Worm (Caenorhabditis elegans): ENCODE results near the gene sru-40.

sru-40 gene

ce11 chrV:9833900-9834299 is at the start of gene sru-40:
TSS of gene sru-40 (minus strand) at chrV:9834000.
- TF ChIP-seq odd-2 (tag; optimal IDR thresholded peaks at IDR 0.05) = no peak
- TF ChIP-seq ceh-9 (tag; optimal IDR thresholded peaks at IDR 0.05) = no peak
- TF ChIP-seq ahr-1 (tag; optimal IDR thresholded peaks at IDR 0.05) = no peak
- no peak for TF ChIP-seq K09A11.1 (tag; optimal IDR thresholded peaks at IDR 0.05; ENCODE audit: insufficient read depth)
- TF ChIP-seq gmeb-2 (tag; optimal IDR thresholded peaks at IDR 0.05) = no peak
- no peak for TF ChIP-seq pax-1 (tag; optimal IDR thresholded peaks at IDR 0.05)
- TF ChIP-seq rnt-1 (tag; optimal IDR thresholded peaks at IDR 0.05) = no peak
- TF ChIP-seq ztf-16 (tag; optimal IDR thresholded peaks at IDR 0.05) = no peak
- TF ChIP-seq fkh-6 (tag; optimal IDR thresholded peaks at IDR 0.05) = no peak

DNA sequence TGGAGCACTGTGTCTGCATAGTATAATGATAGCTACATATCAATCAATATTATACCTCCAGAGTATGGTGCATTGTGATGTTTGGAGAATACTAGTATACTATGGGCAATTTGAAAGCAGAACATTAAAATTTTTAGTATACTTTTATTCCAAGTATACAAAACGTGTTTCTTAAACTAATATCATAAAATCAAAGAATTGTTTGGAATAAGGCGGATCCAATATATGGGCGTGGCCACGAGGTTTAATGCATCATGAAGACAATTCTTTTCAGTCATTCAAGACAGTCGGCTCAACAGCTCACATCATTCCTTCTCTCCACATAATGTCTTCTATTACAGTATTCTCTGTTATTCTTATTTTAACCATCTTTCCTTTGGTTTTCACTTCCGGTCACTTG is 46.1 kb upstream of the sru-40 start, which contains the start of gene sdz-31:
sdz-31 (plus strand) TSS at position 301 of the 400 bp plus-strand sequence.
- TF ChIP-seq ceh-19 (GFP tag; optimal IDR thresholded peaks at IDR 0.05) = no peak
- no peak for TF ChIP-seq hlh-15 (tag; optimal IDR thresholded peaks at IDR 0.05)
- TF ChIP-seq ceh-2 (tag; optimal IDR thresholded peaks at IDR 0.05) = no peak
- no peak for TF ChIP-seq elt-2 (tag; optimal IDR thresholded peaks at IDR 0.05)
- TF ChIP-seq eyg-1 (tag; optimal IDR thresholded peaks at IDR 0.05) = no peak
- no peak for TF ChIP-seq K09A11.1 (tag; optimal IDR thresholded peaks at IDR 0.05; ENCODE audit: insufficient read depth)
- no peak for TF ChIP-seq ceh-24 (tag; optimal IDR thresholded peaks at IDR 0.05)
- no peak for TF ChIP-seq gmeb-2 (tag; optimal IDR thresholded peaks at IDR 0.05)
- TF ChIP-seq unc-55 (GFP tag; optimal IDR thresholded peaks at IDR 0.05) = no peak
- TF ChIP-seq syd-9 (tag; optimal IDR thresholded peaks at IDR 0.05) = no peak
- no peak for TF ChIP-seq ceh-14 (tag; optimal IDR thresholded peaks at IDR 0.05)
- no peak for TF ChIP-seq odd-2 (tag; optimal IDR thresholded peaks at IDR 0.05)
- no peak for TF ChIP-seq pat-9 (tag; optimal IDR thresholded peaks at IDR 0.05)
- TF ChIP-seq che-1 (tag; optimal IDR thresholded peaks at IDR 0.05) = no peak
- no peak for TF ChIP-seq ceh-45 (GFP tag; IDR thresholded peaks at IDR 0.05)
- no peak for TF ChIP-seq nhr-232 (tag; optimal IDR thresholded peaks at IDR 0.05)
- no peak for TF ChIP-seq hlh-6 (tag; optimal IDR thresholded peaks at IDR 0.05)
- TF ChIP-seq sox-4 (tag; optimal IDR thresholded peaks at IDR 0.05) = no peak
- no peak for TF ChIP-seq ama-1 (optimal IDR thresholded peaks at IDR 0.05)
- no peak for TF ChIP-seq tbx-2 (tag; optimal IDR thresholded peaks at IDR 0.05)

ce11 chrV:9879404-9879803 is 45.6 kb upstream of the sru-40 start, which contains the start of gene srab-26:
TSS of gene srab-26 (minus strand) at chrV:9879504.
- no peak for TF ChIP-seq pag-3 (tag; optimal IDR thresholded peaks at IDR 0.05; ENCODE audit: borderline replicate concordance)
- TF ChIP-seq rnt-1 (tag; optimal IDR thresholded peaks at IDR 0.05) = no peak
- no peak for TF ChIP-seq T23F11.4 (GFP tag; optimal IDR thresholded peaks at IDR 0.05)
- TF ChIP-seq dve-1 (tag; optimal IDR thresholded peaks at IDR 0.05) = no peak
- TF ChIP-seq hlh-13 (GFP tag; optimal IDR thresholded peaks at IDR 0.05) = no peak
- no peak for TF ChIP-seq hlh-8 (tag; optimal IDR thresholded peaks at IDR 0.05)
- no peak for TF ChIP-seq zip-5 (tag; optimal IDR thresholded peaks at IDR 0.05)
- TF ChIP-seq hlh-15 (tag; optimal IDR thresholded peaks at IDR 0.05) = no peak
- no peak for TF ChIP-seq K02D7.2 (tag; optimal IDR thresholded peaks at IDR 0.05)
- TF ChIP-seq ceh-22 (tag; optimal IDR thresholded peaks at IDR 0.05) = no peak
- TF ChIP-seq npax-4 (tag; optimal IDR thresholded peaks at IDR 0.05) = no peak
- no peak for TF ChIP-seq ets-4 (tag; optimal IDR thresholded peaks at IDR 0.05)
- TF ChIP-seq tbx-7 (tag; optimal IDR thresholded peaks at IDR 0.05) = no peak
- TF ChIP-seq pha-2 (tag; optimal IDR thresholded peaks at IDR 0.05) = no peak

ce11 chrV:9871339-9871738 is 37.5 kb upstream of the sru-40 start, which contains the start of gene srab-18:
TSS of gene srab-18 (minus strand) at chrV:9871439.
- no peak for TF ChIP-seq lim-6 (tag; optimal IDR thresholded peaks at IDR 0.05)
- no peak for TF ChIP-seq syd-9 (tag; optimal IDR thresholded peaks at IDR 0.05)
- no peak for TF ChIP-seq ttx-3 (tag; optimal IDR thresholded peaks at IDR 0.05)
- no peak for TF ChIP-seq ceh-18 (tag; optimal IDR thresholded peaks at IDR 0.05)
- no peak for TF ChIP-seq ceh-9 (tag; optimal IDR thresholded peaks at IDR 0.05)
- no peak for TF ChIP-seq unc-3 (GFP tag; conservative IDR thresholded peaks at IDR 0.05)
- TF ChIP-seq unc-3 (tag; optimal IDR thresholded peaks at IDR 0.05) = no peak
- TF ChIP-seq sox-2 (GFP tag; IDR thresholded peaks at IDR 0.05) = no peak
- TF ChIP-seq pqm-1 (tag; optimal IDR thresholded peaks at IDR 0.05) = no peak
- no peak for TF ChIP-seq K02D7.2 (tag; optimal IDR thresholded peaks at IDR 0.05)
- no peak for TF ChIP-seq elt-2 (tag; optimal IDR thresholded peaks at IDR 0.05)
